Fruit fly (Drosophila melanogaster): ENCODE measurements around the gene mRpL23.

The mRpL23 gene

dm6 chr3L:2417399-2418040, 44.0 kb upstream of the mRpL23 start (continued):
- TF ChIP-seq salm (tag; optimal IDR thresholded peaks at IDR 0.05): peak; percentile 57
- TF ChIP-seq gfzf (GFP tag; optimal IDR thresholded peaks at IDR 0.05): no peak
- peak; percentile 61 for TF ChIP-seq Nf-YC (tag; optimal IDR thresholded peaks at IDR 0.05)
- no peak for TF ChIP-seq Gug (GFP tag; IDR thresholded peaks at IDR 0.05)
- TF ChIP-seq CG9817 (tag; optimal IDR thresholded peaks at IDR 0.05): peak; percentile 61
- TF ChIP-seq Hey (tag; optimal IDR thresholded peaks at IDR 0.05): no peak
- peak in 1 of 2 experiments; percentile 6 for TF ChIP-seq Dfd (GFP tag; optimal IDR thresholded peaks at IDR 0.05)
- peak in 1 of 3 experiments; percentile 68 for TF ChIP-seq Stat92E (GFP tag; optimal IDR thresholded peaks at IDR 0.05)
- peak; percentile 90 for TF ChIP-seq CG17361 (GFP tag; IDR thresholded peaks at IDR 0.05)
- TF ChIP-seq CG17829 (tag; optimal IDR thresholded peaks at IDR 0.05): peak; percentile 78
- TF ChIP-seq lilli (GFP tag; optimal IDR thresholded peaks at IDR 0.05): no peak
- TF ChIP-seq abd-A (tag; optimal IDR thresholded peaks at IDR 0.05): no peak
- no peak for TF ChIP-seq Hmx (GFP tag; optimal IDR thresholded peaks at IDR 0.05)
- TF ChIP-seq repo (GFP tag; optimal IDR thresholded peaks at IDR 0.05): no peak
- TF ChIP-seq Lim3 (GFP tag; IDR thresholded peaks at IDR 0.05): no peak
- TF ChIP-seq Ravus (GFP tag; IDR thresholded peaks at IDR 0.05): no peak
- TF ChIP-seq CG10267 (tag; optimal IDR thresholded peaks at IDR 0.05): peak; percentile 77
- TF ChIP-seq Tbp (GFP tag; optimal IDR thresholded peaks at IDR 0.05): no peak
- TF ChIP-seq Nf-YA (GFP tag; IDR thresholded peaks at IDR 0.05): no peak
- TF ChIP-seq GATAe (GFP tag; conservative IDR thresholded peaks at IDR 0.05): no peak
- peak; percentile 81 for TF ChIP-seq CG13296 (GFP tag; optimal IDR thresholded peaks at IDR 0.05)
- TF ChIP-seq CG3065 (GFP tag; optimal IDR thresholded peaks at IDR 0.05): no peak
- TF ChIP-seq stc (GFP tag; IDR thresholded peaks at IDR 0.05): peak; percentile 48; the same call in 1 of the 2 replicates
- TF ChIP-seq CG11560 (tag; IDR thresholded peaks at IDR 0.05): no peak
- TF ChIP-seq Max (GFP tag; optimal IDR thresholded peaks at IDR 0.05): peak; percentile 28
- no peak for TF ChIP-seq CG17612 (GFP tag; IDR thresholded peaks at IDR 0.05)
- TF ChIP-seq oc (tag; optimal IDR thresholded peaks at IDR 0.05): no peak
- peak in 1 of 2 experiments; percentile 88 for TF ChIP-seq Hr51 (GFP tag; optimal IDR thresholded peaks at IDR 0.05)
- peak; percentile 70 for TF ChIP-seq Blimp-1 (GFP tag; optimal IDR thresholded peaks at IDR 0.05)
- TF ChIP-seq Kr (GFP tag; optimal IDR thresholded peaks at IDR 0.05): no peak
- TF ChIP-seq CG11093 (GFP tag; IDR thresholded peaks at IDR 0.05): peak; percentile 36; the same call in 1 of the 3 replicates
- peak; percentile 65 for TF ChIP-seq lmd (GFP tag; IDR thresholded peaks at IDR 0.05)
- no peak for TF ChIP-seq CG9876 (GFP tag; optimal IDR thresholded peaks at IDR 0.05)
- TF ChIP-seq her (GFP tag; optimal IDR thresholded peaks at IDR 0.05): no peak
- TF ChIP-seq CG16779 (GFP tag; IDR thresholded peaks at IDR 0.05): no peak
- TF ChIP-seq nerfin-2 (GFP tag; IDR thresholded peaks at IDR 0.05; ENCODE audit: partially characterized antibody): no peak
- no peak for TF ChIP-seq dan (GFP tag; IDR thresholded peaks at IDR 0.05)
- no peak for TF ChIP-seq aop (GFP tag; IDR thresholded peaks at IDR 0.05)
- 0 out of 2 replicates have a peak, but pooled peaks have one; percentile 4 for TF ChIP-seq Ada2b (GFP tag; IDR thresholded peaks at IDR 0.05)
- peak; percentile 62 for TF ChIP-seq CG10274 (GFP tag; optimal IDR thresholded peaks at IDR 0.05)
- no peak for TF ChIP-seq CG7271 (tag; optimal IDR thresholded peaks at IDR 0.05)
- peak; percentile 30 for TF ChIP-seq HmgZ (tag; optimal IDR thresholded peaks at IDR 0.05)
- TF ChIP-seq hb (GFP tag; IDR thresholded peaks at IDR 0.05; ENCODE audit: partially characterized antibody): no peak
- no peak for TF ChIP-seq sna (GFP tag; IDR thresholded peaks at IDR 0.05; ENCODE audit: partially characterized antibody)
- TF ChIP-seq CG4404 (GFP tag; IDR thresholded peaks at IDR 0.05): no peak
- TF ChIP-seq crol (GFP tag; IDR thresholded peaks at IDR 0.05): no peak
- TF ChIP-seq CG18476 (GFP tag; optimal IDR thresholded peaks at IDR 0.05): peak; percentile 47
- TF ChIP-seq CG31441 (GFP tag; IDR thresholded peaks at IDR 0.05): peak; percentile 81
- peak; percentile 65 for TF ChIP-seq CG4360 (GFP tag; IDR thresholded peaks at IDR 0.05)
- peak; percentile 89 for TF ChIP-seq dmrt99B (tag; optimal IDR thresholded peaks at IDR 0.05)

Measured in whole organism, embryonic.